Worm (Caenorhabditis elegans) whole organism, L4/young adult: ENCODE measurements around the gene C13A10.1.

Source experiments
- W03F9.2 ChIP-seq: fragments of 150-350 bp; optimal IDR thresholded peaks from 2 replicates; lab custom pipeline; 2014; ENCODE audit warnings: missing biosample characterization, missing genetic modification characterization
- dao-5 ChIP-seq: sonication (generic microtip); optimal IDR thresholded peaks from 2 replicates; lab custom pipeline; 2016; ENCODE audit warnings: missing genotype, missing genetic modification characterization, moderate library complexity, missing compliant biosample characterization
- him-1 ChIP-seq: sonication (generic microtip); optimal IDR thresholded peaks from 2 replicates; lab custom pipeline; 2016; ENCODE audit warnings: missing genotype, missing genetic modification reagents, missing genetic modification characterization, missing compliant biosample characterization

- TF ChIP-seq him-1 (tag; lab: Kevin White, UChicago) (no peak), W03F9.2 (no peak), dao-5 (tag; lab: Kevin White, UChicago) (no peak)
Measured at ce11 chrII:1375627-1376026, 20.2 kb upstream of the C13A10.1 start.
